Fruit fly (Drosophila melanogaster) whole organism, embryonic: ENCODE data around the gene Mnn1.

Source experiments
- ATbp ChIP-seq: fragments of 200-800 bp; sonication (Bioruptor generic); optimal IDR thresholded peaks from 2 replicates; lab custom pipeline; 2017; ENCODE audit warnings: missing biosample characterization, mild to moderate bottlenecking, missing genetic modification characterization, missing genetic modification reagents
- Adf1 ChIP-seq: fragments of 200-800 bp; sonication (Bioruptor generic); IDR thresholded peaks from 2 replicates; pipeline ENCODE4 v1.3.6; 2022; ENCODE audit warnings: missing biosample characterization, missing genetic modification characterization
- Bgb ChIP-seq: fragments of 200-800 bp; sonication (Bioruptor generic); IDR thresholded peaks from 2 replicates; pipeline ENCODE4 v1.3.6; 2022; ENCODE audit warnings: missing biosample characterization, missing genetic modification characterization; ENCODE audit not compliant: partially characterized antibody
- CG10462 ChIP-seq: fragments of 200-800 bp; sonication (Bioruptor generic); optimal IDR thresholded peaks from 2 replicates; lab custom pipeline; 2016; ENCODE audit warnings: missing biosample characterization, missing genetic modification characterization
- CG12104 ChIP-seq: fragments of 200-800 bp; sonication (Bioruptor generic); optimal IDR thresholded peaks from 3 replicates; lab custom pipeline; 2016; ENCODE audit warnings: missing biosample characterization, missing genetic modification characterization
- CG14014 ChIP-seq: fragments of 200-800 bp; sonication (Bioruptor generic); IDR thresholded peaks from 2 replicates; pipeline ENCODE4 v1.3.6; 2022; ENCODE audit warnings: missing biosample characterization, missing genetic modification characterization
- CG14050 ChIP-seq: fragments of 200-800 bp; sonication (Bioruptor generic); IDR thresholded peaks from 3 replicates; pipeline ENCODE4 v1.3.6; 2022; ENCODE audit warnings: missing biosample characterization, missing genetic modification characterization
- CG17385 ChIP-seq: fragments of 200-800 bp; sonication (Bioruptor generic); optimal IDR thresholded peaks from 3 replicates; lab custom pipeline; 2018; ENCODE audit warnings: missing biosample characterization, mild to moderate bottlenecking, missing genetic modification characterization
- CG17612 ChIP-seq: fragments of 200-800 bp; sonication (Bioruptor generic); IDR thresholded peaks from 2 replicates; pipeline ENCODE4 v1.3.6; 2022; ENCODE audit warnings: missing biosample characterization, missing genetic modification characterization
- CG17802 ChIP-seq: fragments of 200-800 bp; sonication (Bioruptor generic); optimal IDR thresholded peaks from 2 replicates; lab custom pipeline; 2018; ENCODE audit warnings: missing biosample characterization, mild to moderate bottlenecking, missing genetic modification characterization, moderate library complexity
- CG1792 ChIP-seq: fragments of 200-800 bp; sonication (Bioruptor generic); optimal IDR thresholded peaks from 2 replicates; lab custom pipeline; 2016; ENCODE audit warnings: missing biosample characterization, missing genetic modification characterization
- CG2116 ChIP-seq: fragments of 200-800 bp; sonication (Bioruptor generic); optimal IDR thresholded peaks from 3 replicates; lab custom pipeline; 2018; ENCODE audit warnings: missing biosample characterization, mild to moderate bottlenecking, missing genetic modification characterization
- CG2202 ChIP-seq: fragments of 200-800 bp; sonication (Bioruptor generic); optimal IDR thresholded peaks from 2 replicates; lab custom pipeline; 2018; ENCODE audit warnings: missing biosample characterization, mild to moderate bottlenecking, missing genetic modification characterization
- CG31224 ChIP-seq: fragments of 200-800 bp; sonication (Bioruptor generic); IDR thresholded peaks from 2 replicates; pipeline ENCODE4 v1.3.6; 2022; ENCODE audit warnings: missing biosample characterization, missing genetic modification characterization
- CG34376 ChIP-seq: fragments of 200-800 bp; sonication (Bioruptor generic); optimal IDR thresholded peaks from 2 replicates; lab custom pipeline; 2018; ENCODE audit warnings: missing biosample characterization, mild to moderate bottlenecking, missing genetic modification characterization
- CG3726 ChIP-seq: fragments of 200-800 bp; sonication (Bioruptor generic); IDR thresholded peaks from 3 replicates; pipeline ENCODE4, ENCODE4 v1.3.6; 2022; ENCODE audit warnings: missing biosample characterization, missing genetic modification characterization
- CG5180 ChIP-seq: fragments of 200-800 bp; sonication (Bioruptor generic); optimal IDR thresholded peaks from 3 replicates; lab custom pipeline; 2017; ENCODE audit warnings: missing biosample characterization, missing genetic modification characterization, mild to moderate bottlenecking, moderate library complexity, missing genetic modification reagents
- CG8924 ChIP-seq: fragments of 200-800 bp; optimal IDR thresholded peaks from 3 replicates; lab custom pipeline; 2019; ENCODE audit warnings: missing biosample characterization, mild to moderate bottlenecking, missing genetic modification characterization, moderate library complexity
- D ChIP-seq, 2 experiments: fragments of 200-800 bp in 1 of 2; fragments of >200 bp in 1 of 2; sonication (Bioruptor generic) in 1 of 2; optimal IDR thresholded peaks; 2 replicates in 1 of 2; 3 replicates in 1 of 2; lab custom pipeline; 2017; ENCODE audit warnings: mild to moderate bottlenecking in 1 of 2, missing biosample characterization in 1 of 2, missing genetic modification characterization in 1 of 2, missing genetic modification reagents in 1 of 2
- Dll ChIP-seq: fragments of 200-800 bp; sonication (Bioruptor generic); IDR thresholded peaks from 4 replicates; pipeline ENCODE4 v1.3.6; 2022; ENCODE audit warnings: missing biosample characterization, missing genetic modification characterization; ENCODE audit not compliant: partially characterized antibody
- Dref ChIP-seq: fragments of 200-800 bp; sonication (Bioruptor generic); IDR thresholded peaks from 2 replicates; pipeline ENCODE4 v1.3.6; 2022; ENCODE audit warnings: missing biosample characterization, missing genetic modification characterization
- Elba2 ChIP-seq: fragments of 200-800 bp; sonication (Bioruptor generic); optimal IDR thresholded peaks from 3 replicates; lab custom pipeline; 2016; ENCODE audit warnings: missing biosample characterization, missing genetic modification characterization
- HHEX ChIP-seq: fragments of 200-800 bp; sonication (Bioruptor generic); optimal IDR thresholded peaks from 3 replicates; lab custom pipeline; 2017; ENCODE audit warnings: missing biosample characterization, mild to moderate bottlenecking, missing genetic modification characterization, missing genetic modification reagents
- Hr78 ChIP-seq, 2 experiments: fragments of 200-800 bp in 1 of 2; fragments of >200 bp in 1 of 2; sonication (Bioruptor generic) in 1 of 2; optimal IDR thresholded peaks; 2 replicates each; lab custom pipeline; 2017 to 2019; ENCODE audit warnings: missing biosample characterization in 2 of 2, missing genetic modification characterization in 2 of 2, mild to moderate bottlenecking in 1 of 2, moderate library complexity in 1 of 2
- Jarid2 ChIP-seq: fragments of 200-800 bp; sonication (Bioruptor generic); optimal IDR thresholded peaks from 3 replicates; lab custom pipeline; 2017; ENCODE audit warnings: mild to moderate bottlenecking, missing biosample characterization, missing genetic modification reagents, missing genetic modification characterization
- MTF-1 ChIP-seq: fragments of 200-800 bp; sonication (Bioruptor generic); optimal IDR thresholded peaks from 2 replicates; lab custom pipeline; 2018; ENCODE audit warnings: missing biosample characterization, mild to moderate bottlenecking, missing genetic modification characterization, borderline replicate concordance
- Nf-YB ChIP-seq: fragments of 200-800 bp; sonication (Bioruptor generic); optimal IDR thresholded peaks from 3 replicates; lab custom pipeline; 2019; ENCODE audit warnings: missing biosample characterization, mild to moderate bottlenecking, missing genetic modification characterization, moderate library complexity
- Oaz ChIP-seq: fragments of 200-800 bp; sonication (Bioruptor generic); IDR thresholded peaks from 2 replicates; pipeline ENCODE4 v1.3.6; 2022; ENCODE audit warnings: missing biosample characterization, missing genetic modification characterization
- Rx ChIP-seq: fragments of 200-800 bp; sonication (Bioruptor generic); IDR thresholded peaks from 2 replicates; pipeline ENCODE4 v1.3.6; 2022; ENCODE audit warnings: missing biosample characterization, missing genetic modification characterization
- Scr ChIP-seq: fragments of 200-800 bp; sonication (Bioruptor generic); IDR thresholded peaks from 2 replicates; pipeline ENCODE4 v1.3.6; 2022; ENCODE audit warnings: missing biosample characterization, missing genetic modification characterization; ENCODE audit not compliant: partially characterized antibody
- Sry-δ ChIP-seq: fragments of 200-800 bp; sonication (Bioruptor generic); optimal IDR thresholded peaks from 2 replicates; lab custom pipeline; 2016; ENCODE audit warnings: missing biosample characterization, missing genetic modification characterization
- TFAM ChIP-seq: fragments of 200-800 bp; sonication (Bioruptor generic); optimal IDR thresholded peaks from 2 replicates; lab custom pipeline; 2017; ENCODE audit warnings: missing biosample characterization, missing genetic modification characterization, inconsistent platforms
- al ChIP-seq: fragments of 200-800 bp; sonication (Bioruptor generic); IDR thresholded peaks from 2 replicates; pipeline ENCODE4 v1.3.6; 2022; ENCODE audit warnings: missing biosample characterization, missing genetic modification characterization
- ara ChIP-seq: fragments of 200-800 bp; sonication (Bioruptor generic); IDR thresholded peaks from 2 replicates; pipeline ENCODE4 v1.3.6; 2022; ENCODE audit warnings: missing biosample characterization, missing genetic modification characterization
- bbx ChIP-seq: fragments of 200-800 bp; sonication (Bioruptor generic); IDR thresholded peaks from 2 replicates; pipeline ENCODE4 v1.3.6; 2022; ENCODE audit warnings: missing biosample characterization, missing genetic modification characterization; ENCODE audit not compliant: partially characterized antibody
- chm ChIP-seq: fragments of 200-800 bp; sonication (Bioruptor generic); IDR thresholded peaks from 2 replicates; pipeline ENCODE4 v1.3.6; 2022; ENCODE audit warnings: missing biosample characterization, missing genetic modification characterization
- dm ChIP-seq: fragments of 200-800 bp; sonication (Bioruptor generic); optimal IDR thresholded peaks from 3 replicates; lab custom pipeline; 2016; ENCODE audit warnings: missing biosample characterization, missing genetic modification characterization
- exex ChIP-seq: fragments of 200-800 bp; sonication (Bioruptor generic); optimal IDR thresholded peaks from 4 replicates; lab custom pipeline; 2018; ENCODE audit warnings: missing biosample characterization, mild to moderate bottlenecking, missing genetic modification characterization, moderate library complexity
- fu2 ChIP-seq: fragments of 200-800 bp; sonication (Bioruptor generic); optimal IDR thresholded peaks from 2 replicates; lab custom pipeline; 2016; ENCODE audit warnings: missing biosample characterization, missing genetic modification characterization
- hth ChIP-seq: fragments of >200 bp; optimal IDR thresholded peaks from 2 replicates; lab custom pipeline; 2017; ENCODE audit warnings: inconsistent platforms
- mirr ChIP-seq: fragments of 200-800 bp; sonication (Bioruptor generic); optimal IDR thresholded peaks from 3 replicates; lab custom pipeline; 2018; ENCODE audit warnings: missing biosample characterization, mild to moderate bottlenecking, missing genetic modification characterization
- nau ChIP-seq: fragments of 200-800 bp; sonication (Bioruptor generic); optimal IDR thresholded peaks from 3 replicates; lab custom pipeline; 2017; ENCODE audit warnings: missing biosample characterization, mild to moderate bottlenecking, missing genetic modification characterization, missing genetic modification reagents
- phol ChIP-seq: fragments of 200-800 bp; sonication (Bioruptor generic); optimal IDR thresholded peaks from 3 replicates; lab custom pipeline; 2018; ENCODE audit warnings: missing biosample characterization, mild to moderate bottlenecking, missing genetic modification characterization, moderate library complexity
- pita ChIP-seq: fragments of 200-800 bp; sonication (Bioruptor generic); optimal IDR thresholded peaks from 2 replicates; lab custom pipeline; 2017; ENCODE audit warnings: missing biosample characterization, mild to moderate bottlenecking, missing genetic modification characterization
- repo ChIP-seq: fragments of 200-800 bp; sonication (Bioruptor generic); optimal IDR thresholded peaks from 2 replicates; lab custom pipeline; 2016; ENCODE audit warnings: missing biosample characterization, missing genetic modification characterization
- sens ChIP-seq: fragments of 200-800 bp; sonication (Bioruptor generic); peaks from one replicate; lab custom pipeline; 2016; ENCODE audit warnings: missing biosample characterization, missing genetic modification characterization
- tll ChIP-seq, 2 experiments: fragments of 200-800 bp in 1 of 2; fragments of >200 bp in 1 of 2; sonication (Bioruptor generic) in 1 of 2; optimal IDR thresholded peaks; 2 replicates each; lab custom pipeline; 2017 to 2019; ENCODE audit warnings: missing biosample characterization in 2 of 2, missing genetic modification characterization in 2 of 2, mild to moderate bottlenecking in 1 of 2, moderate library complexity in 1 of 2
- tup ChIP-seq: fragments of 200-800 bp; sonication (Bioruptor generic); optimal IDR thresholded peaks from 2 replicates; lab custom pipeline; 2016; ENCODE audit warnings: missing biosample characterization, mild to moderate bottlenecking, missing genetic modification characterization, moderate library complexity

The Mnn1 gene

DNA sequence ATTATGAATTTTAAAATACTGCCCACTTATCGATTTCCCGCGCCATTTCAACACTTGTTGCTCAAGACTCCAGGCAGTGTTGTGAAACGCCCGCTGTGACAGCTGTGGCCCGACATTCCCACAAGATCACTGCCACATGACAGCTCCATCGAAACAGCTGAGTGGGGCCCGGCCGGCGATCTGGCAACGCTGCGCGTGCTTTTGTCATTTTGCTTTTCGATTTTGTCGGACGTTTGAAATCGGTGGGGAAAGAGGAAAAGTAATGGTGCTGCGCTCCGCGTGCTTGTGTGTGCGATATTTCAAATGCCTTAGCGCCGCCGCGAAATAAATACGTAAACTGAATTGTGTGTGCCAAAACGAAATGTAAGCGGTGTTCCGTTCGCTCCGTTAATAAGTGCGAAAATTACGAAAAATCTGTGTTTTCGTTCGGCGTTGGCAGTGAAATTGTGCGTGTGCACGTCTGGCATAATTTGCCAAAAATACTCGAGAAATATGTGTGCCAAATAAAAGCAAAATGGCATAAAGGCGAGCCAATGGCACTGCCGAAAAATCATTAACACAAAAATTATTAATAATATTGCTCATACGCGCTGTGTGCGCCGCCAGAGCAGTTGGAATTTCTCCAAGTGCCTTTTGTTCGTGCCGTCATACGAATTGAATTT is 13.8 kb upstream of the Mnn1 start (continued):
- peak; percentile 43; the same call in 1 of the 2 replicates for TF ChIP-seq CG14014 (GFP tag; lab: Robert Waterston, UW)
- peak; percentile 72 for TF ChIP-seq Sry-δ (GFP tag; lab: Kevin White, UChicago)
- peak in 1 of 2 experiments; percentile 2 for TF ChIP-seq tll (GFP tag; optimal IDR thresholded peaks at IDR 0.05; lab: Kevin White, UChicago)
- TF ChIP-seq Oaz (GFP tag; lab: Robert Waterston, UW): peak; percentile 55
- TF ChIP-seq nau (GFP tag; lab: Kevin White, UChicago): peak; percentile 26
- peak; percentile 22; the same call in 1 of the 3 replicates for TF ChIP-seq CG14050 (GFP tag; lab: Robert Waterston, UW)
- peak; percentile 58 for TF ChIP-seq mirr
- TF ChIP-seq CG2116 (GFP tag; lab: Kevin White, UChicago): peak; percentile 80
- TF ChIP-seq hth (lab: Kevin White, UChicago): no peak
- peak; percentile 71 for TF ChIP-seq Scr (GFP tag; lab: Robert Waterston, UW)
- peak; percentile 83 for TF ChIP-seq sens
- TF ChIP-seq CG17802 (tag; lab: Kevin White, UChicago): no peak
- peak; percentile 36 for TF ChIP-seq al (GFP tag; lab: Robert Waterston, UW)
- TF ChIP-seq Elba2 (GFP tag; lab: Kevin White, UChicago): no peak
- TF ChIP-seq dm (GFP tag; lab: Kevin White, UChicago): peak; percentile 82
- 0 out of 3 replicates have a peak, but pooled peaks have one; percentile 52 for TF ChIP-seq CG3726
- TF ChIP-seq Hr78 (GFP tag; optimal IDR thresholded peaks at IDR 0.05; lab: Kevin White, UChicago): no peak
- no peak for TF ChIP-seq CG10462 (GFP tag; lab: Kevin White, UChicago)
- TF ChIP-seq pita (GFP tag; lab: Kevin White, UChicago): no peak
- no peak for TF ChIP-seq ATbp (GFP tag; lab: Kevin White, UChicago)
- peak; percentile 28 for TF ChIP-seq fu2
- TF ChIP-seq CG17612 (GFP tag; lab: Robert Waterston, UW): no peak
- peak; percentile 82 for TF ChIP-seq Bgb (GFP tag; lab: Robert Waterston, UW)
- TF ChIP-seq Dll (GFP tag; lab: Robert Waterston, UW): peak; percentile 63
- peak; percentile 48 for TF ChIP-seq Jarid2 (GFP tag; lab: Kevin White, UChicago)
- peak; percentile 38 for TF ChIP-seq repo (GFP tag; lab: Kevin White, UChicago)
- peak; percentile 44 for TF ChIP-seq CG8924
- TF ChIP-seq CG5180: peak; percentile 14
- TF ChIP-seq bbx (GFP tag; lab: Robert Waterston, UW): peak; percentile 77
- peak; percentile 27 for TF ChIP-seq Nf-YB (GFP tag; lab: Kevin White, UChicago)
- TF ChIP-seq CG2202 (tag; lab: Kevin White, UChicago): peak; percentile 11
- no peak for TF ChIP-seq CG1792 (GFP tag; lab: Kevin White, UChicago)
- TF ChIP-seq Rx (GFP tag; lab: Robert Waterston, UW): peak; percentile 26; the same call in 1 of the 2 replicates
- peak; percentile 49 for TF ChIP-seq MTF-1 (GFP tag; lab: Kevin White, UChicago)
- TF ChIP-seq CG17385 (GFP tag; lab: Kevin White, UChicago): peak; percentile 57
- peak; percentile 89 for TF ChIP-seq Dref (GFP tag; lab: Robert Waterston, UW)
- peak; percentile 64 for TF ChIP-seq chm
- peak; percentile 21 for TF ChIP-seq phol (tag; lab: Kevin White, UChicago)
- peak; percentile 12; the same call in 1 of the 2 replicates for TF ChIP-seq ara (GFP tag; lab: Robert Waterston, UW)
- peak; percentile 74 for TF ChIP-seq CG34376
- TF ChIP-seq D (optimal IDR thresholded peaks at IDR 0.05; lab: Kevin White, UChicago): no peak
- no peak for TF ChIP-seq D (GFP tag; optimal IDR thresholded peaks at IDR 0.05; lab: Kevin White, UChicago)
- TF ChIP-seq CG12104 (GFP tag; lab: Kevin White, UChicago): peak; percentile 12
- TF ChIP-seq HHEX (GFP tag; lab: Kevin White, UChicago): peak; percentile 51
- TF ChIP-seq exex (tag; lab: Kevin White, UChicago): peak; percentile 12
- TF ChIP-seq tup (GFP tag; lab: Kevin White, UChicago): no peak
- peak; percentile 66 for TF ChIP-seq Adf1
- TF ChIP-seq TFAM (GFP tag; lab: Kevin White, UChicago): no peak
- 0 out of 2 replicates have a peak, but pooled peaks have one; percentile 15 for TF ChIP-seq CG31224 (GFP tag; lab: Robert Waterston, UW)
